Fruit fly (Drosophila melanogaster): ENCODE data around the gene CG11672.

DNA sequence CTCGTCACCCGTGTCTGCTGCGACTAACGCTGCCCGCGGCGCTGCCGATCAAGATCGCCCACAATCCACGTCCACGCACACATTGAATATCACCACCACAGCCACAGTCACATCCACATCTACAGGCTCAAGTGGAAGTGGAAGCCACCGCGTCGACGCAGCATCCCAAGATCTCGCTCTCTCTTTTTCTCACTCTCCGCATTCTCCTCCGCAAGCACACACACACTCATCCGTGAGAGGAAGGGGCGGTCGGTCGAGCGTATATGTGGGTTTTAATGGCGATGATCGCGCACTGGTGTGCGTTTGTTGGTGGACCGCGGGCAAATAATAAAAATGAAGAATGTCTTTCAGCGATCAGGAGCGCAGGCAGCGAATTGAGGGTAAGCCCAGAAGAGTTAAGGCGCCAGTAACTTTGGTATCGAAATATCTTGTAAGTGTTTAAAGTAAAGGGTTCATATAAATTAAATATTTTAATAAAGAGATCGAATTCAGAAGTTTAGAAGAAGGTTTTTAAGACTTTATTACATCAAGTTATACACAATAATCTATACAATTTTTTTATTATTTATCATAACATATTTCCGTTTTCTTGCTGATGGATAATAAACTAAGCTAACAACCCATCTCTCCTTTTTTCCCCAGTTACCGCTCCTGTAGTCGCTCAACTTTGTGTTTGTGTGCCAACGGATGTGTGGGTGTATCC lies 43.5 kb upstream of the CG11672 start, which contains the start of gene Poxm:
- TF ChIP-seq Pif1B (GFP tag; optimal IDR thresholded peaks at IDR 0.05) (peak; percentile 91), EcR (GFP tag; optimal IDR thresholded peaks at IDR 0.05) (no peak), CG32121 (GFP tag; IDR thresholded peaks at IDR 0.05) (peak; percentile 93), gl (tag; optimal IDR thresholded peaks at IDR 0.05) (peak; percentile 76), CG13204 (GFP tag; optimal IDR thresholded peaks at IDR 0.05) (peak; percentile 74), CG12605 (GFP tag; IDR thresholded peaks at IDR 0.05) (peak; percentile 74), CG8159 (tag; optimal IDR thresholded peaks at IDR 0.05) (peak; percentile 98), CG4496 (GFP tag; IDR thresholded peaks at IDR 0.05) (peak; percentile 90), CG17806 (tag; optimal IDR thresholded peaks at IDR 0.05) (peak; percentile 94), CG9948 (tag; optimal IDR thresholded peaks at IDR 0.05) (peak; percentile 95), Ets98B (GFP tag; IDR thresholded peaks at IDR 0.05) (peak; percentile 86), Snoo (tag; optimal IDR thresholded peaks at IDR 0.05) (peak; percentile 95), Pif1A (GFP tag; optimal IDR thresholded peaks at IDR 0.05) (peak; percentile 89)
